Fruit fly (Drosophila melanogaster) whole organism, embryonic: ENCODE data around the gene dbe.
A peak's percentile ranks its signal among the peaks of the same experiment; 100 is the strongest.

Source experiments
- Atf6 ChIP-seq: fragments of 200-800 bp; sonication (Bioruptor generic); IDR thresholded peaks from 2 replicates; pipeline ENCODE4 v1.3.6; 2022; ENCODE audit warnings: missing biosample characterization, missing genetic modification characterization
- CG10959 ChIP-seq: fragments of 200-800 bp; sonication (Bioruptor generic); IDR thresholded peaks from 2 replicates; pipeline ENCODE4 v1.3.6; 2022; ENCODE audit warnings: missing biosample characterization, missing genetic modification characterization
- CG11695 ChIP-seq: fragments of 200-800 bp; sonication (Bioruptor generic); IDR thresholded peaks from 3 replicates; pipeline ENCODE4 v1.3.6; 2022; ENCODE audit warnings: missing biosample characterization, missing genetic modification characterization
- CG12071 ChIP-seq: fragments of 200-800 bp; sonication (Bioruptor generic); optimal IDR thresholded peaks from 3 replicates; lab custom pipeline; 2018; ENCODE audit warnings: missing biosample characterization, mild to moderate bottlenecking, missing genetic modification characterization
- CG12769 ChIP-seq: fragments of 200-800 bp; sonication (Bioruptor generic); optimal IDR thresholded peaks from 2 replicates; lab custom pipeline; 2019; ENCODE audit warnings: missing biosample characterization, mild to moderate bottlenecking, missing genetic modification characterization, moderate library complexity
- CG15269 ChIP-seq: fragments of 200-800 bp; sonication (Bioruptor generic); optimal IDR thresholded peaks from 2 replicates; lab custom pipeline; 2018; ENCODE audit warnings: missing biosample characterization, mild to moderate bottlenecking, missing genetic modification characterization, moderate library complexity
- CG17328 ChIP-seq: fragments of 200-800 bp; sonication (Bioruptor generic); IDR thresholded peaks from 2 replicates; pipeline ENCODE4 v1.3.6; 2022; ENCODE audit warnings: missing biosample characterization, missing genetic modification characterization
- CG18011 ChIP-seq: fragments of 200-800 bp; sonication (Bioruptor generic); optimal IDR thresholded peaks from 2 replicates; lab custom pipeline; 2017; ENCODE audit warnings: missing biosample characterization, missing genetic modification characterization, mild to moderate bottlenecking, moderate library complexity, missing genotype
- CG18262 ChIP-seq: fragments of 200-800 bp; optimal IDR thresholded peaks from 3 replicates; lab custom pipeline; 2019; ENCODE audit warnings: missing biosample characterization, mild to moderate bottlenecking, missing genetic modification characterization, moderate library complexity
- CG30020 ChIP-seq: fragments of 200-800 bp; optimal IDR thresholded peaks from 2 replicates; lab custom pipeline; 2019; ENCODE audit warnings: missing biosample characterization, mild to moderate bottlenecking, missing genetic modification characterization, moderate library complexity
- CG3065 ChIP-seq: fragments of 200-800 bp; sonication (Bioruptor generic); optimal IDR thresholded peaks from 2 replicates; lab custom pipeline; 2016; ENCODE audit warnings: missing biosample characterization, missing genetic modification characterization
- CG33213 ChIP-seq: fragments of 200-800 bp; sonication (Bioruptor generic); optimal IDR thresholded peaks from 3 replicates; lab custom pipeline; 2016; ENCODE audit warnings: missing biosample characterization, missing genetic modification characterization
- CG3407 ChIP-seq: fragments of 200-800 bp; sonication (Bioruptor generic); optimal IDR thresholded peaks from 2 replicates; lab custom pipeline; 2018; ENCODE audit warnings: missing biosample characterization, mild to moderate bottlenecking, missing genetic modification characterization
- CG3726 ChIP-seq: fragments of 200-800 bp; sonication (Bioruptor generic); IDR thresholded peaks from 3 replicates; pipeline ENCODE4, ENCODE4 v1.3.6; 2022; ENCODE audit warnings: missing biosample characterization, missing genetic modification characterization
- CG4424 ChIP-seq: fragments of 200-800 bp; sonication (Bioruptor generic); optimal IDR thresholded peaks from 3 replicates; lab custom pipeline; 2016; ENCODE audit warnings: missing biosample characterization, missing genetic modification characterization
- CG6272 ChIP-seq: fragments of 200-800 bp; sonication (Bioruptor generic); IDR thresholded peaks from 2 replicates; pipeline ENCODE4 v1.3.6; 2022; ENCODE audit warnings: missing biosample characterization, missing genetic modification characterization
- CG6654 ChIP-seq: fragments of 200-800 bp; sonication (Bioruptor generic); optimal IDR thresholded peaks from 2 replicates; lab custom pipeline; 2017; ENCODE audit warnings: missing biosample characterization, mild to moderate bottlenecking, missing genetic modification characterization
- CG6765 ChIP-seq: fragments of 200-800 bp; sonication (Bioruptor generic); optimal IDR thresholded peaks from 3 replicates; lab custom pipeline; 2017; ENCODE audit warnings: missing biosample characterization, mild to moderate bottlenecking, missing genetic modification characterization
- CG7928 ChIP-seq: fragments of 200-800 bp; sonication (Bioruptor generic); optimal IDR thresholded peaks from 2 replicates; lab custom pipeline; 2017; ENCODE audit warnings: missing biosample characterization, mild to moderate bottlenecking, missing genetic modification characterization
- CG9727 ChIP-seq: fragments of 200-800 bp; sonication (Bioruptor generic); optimal IDR thresholded peaks from 3 replicates; lab custom pipeline; 2017; ENCODE audit warnings: missing biosample characterization, mild to moderate bottlenecking, missing genetic modification characterization
- Elba2 ChIP-seq: fragments of 200-800 bp; sonication (Bioruptor generic); optimal IDR thresholded peaks from 3 replicates; lab custom pipeline; 2016; ENCODE audit warnings: missing biosample characterization, missing genetic modification characterization
- Hmr ChIP-seq: fragments of 200-800 bp; sonication (Bioruptor generic); optimal IDR thresholded peaks from 3 replicates; lab custom pipeline; 2017; ENCODE audit warnings: mild to moderate bottlenecking, missing biosample characterization, missing genetic modification reagents, missing genetic modification characterization
- Hmx ChIP-seq: fragments of 200-800 bp; sonication (Bioruptor generic); optimal IDR thresholded peaks from 2 replicates; lab custom pipeline; 2016; ENCODE audit warnings: missing biosample characterization, missing genetic modification characterization
- Lpt ChIP-seq: fragments of >200 bp; optimal IDR thresholded peaks from 2 replicates; lab custom pipeline; 2018; ENCODE audit warnings: missing biosample characterization, missing genetic modification characterization
- NC2α ChIP-seq: fragments of 200-800 bp; sonication (Bioruptor generic); optimal IDR thresholded peaks from 2 replicates; lab custom pipeline; 2016; ENCODE audit warnings: missing biosample characterization, missing genetic modification characterization
- Opbp ChIP-seq: fragments of 200-800 bp; sonication (Bioruptor generic); IDR thresholded peaks from 3 replicates; pipeline ENCODE4 v1.3.6; 2022; ENCODE audit warnings: missing biosample characterization, missing genetic modification characterization; ENCODE audit not compliant: partially characterized antibody
- Scr ChIP-seq: fragments of 200-800 bp; sonication (Bioruptor generic); IDR thresholded peaks from 2 replicates; pipeline ENCODE4 v1.3.6; 2022; ENCODE audit warnings: missing biosample characterization, missing genetic modification characterization; ENCODE audit not compliant: partially characterized antibody
- Sox102F ChIP-seq: fragments of 200-800 bp; sonication (Bioruptor generic); optimal IDR thresholded peaks from 2 replicates; lab custom pipeline; 2018; ENCODE audit warnings: missing biosample characterization, mild to moderate bottlenecking, missing genetic modification characterization, moderate library complexity
- Trl ChIP-seq, 3 experiments: fragments of >200 bp in 2 of 3; fragments of 200-800 bp in 1 of 3; sonication (Bioruptor generic) in 1 of 3; optimal IDR thresholded peaks; 2 replicates in 1 of 3; 3 replicates in 2 of 3; lab custom pipeline; 2016 to 2017; ENCODE audit warnings: missing biosample characterization in 1 of 3, missing genetic modification characterization in 1 of 3
- Xrp1 ChIP-seq: fragments of 200-800 bp; sonication (Bioruptor generic); IDR thresholded peaks from 2 replicates; pipeline ENCODE4 v1.3.6; 2022; ENCODE audit warnings: missing biosample characterization, missing genetic modification characterization
- al ChIP-seq: fragments of 200-800 bp; sonication (Bioruptor generic); IDR thresholded peaks from 2 replicates; pipeline ENCODE4 v1.3.6; 2022; ENCODE audit warnings: missing biosample characterization, missing genetic modification characterization
- ash1 ChIP-seq: fragments of 200-800 bp; sonication (Bioruptor generic); optimal IDR thresholded peaks from 2 replicates; lab custom pipeline; 2018; ENCODE audit warnings: missing biosample characterization, mild to moderate bottlenecking, missing genetic modification characterization
- ato ChIP-seq: fragments of 200-800 bp; sonication (Bioruptor generic); IDR thresholded peaks from 2 replicates; pipeline ENCODE4 v1.3.6; 2022; ENCODE audit warnings: missing biosample characterization, missing genetic modification characterization; ENCODE audit not compliant: partially characterized antibody
- cad ChIP-seq: fragments of >200 bp; optimal IDR thresholded peaks from 2 replicates; lab custom pipeline; 2017; ENCODE audit warnings: missing biosample characterization, missing genetic modification characterization
- ci ChIP-seq: fragments of 200-800 bp; sonication (Bioruptor generic); IDR thresholded peaks from 3 replicates; pipeline ENCODE4 v1.3.6; 2022; ENCODE audit warnings: missing biosample characterization, missing genetic modification characterization
- crc ChIP-seq: fragments of 200-800 bp; sonication (Bioruptor generic); optimal IDR thresholded peaks from 2 replicates; lab custom pipeline; 2016; ENCODE audit warnings: missing biosample characterization, missing genetic modification characterization
- crp ChIP-seq, 2 experiments: fragments of 200-800 bp; sonication (Bioruptor generic); optimal IDR thresholded peaks; 2 replicates in 1 of 2; 3 replicates in 1 of 2; lab custom pipeline; 2017; ENCODE audit warnings: missing biosample characterization in 2 of 2, missing genetic modification characterization in 2 of 2, mild to moderate bottlenecking in 1 of 2, moderate library complexity in 1 of 2
- fru ChIP-seq: fragments of >200 bp; optimal IDR thresholded peaks from 2 replicates; lab custom pipeline; 2017
- grau ChIP-seq: fragments of 200-800 bp; optimal IDR thresholded peaks from 3 replicates; lab custom pipeline; 2019; ENCODE audit warnings: missing biosample characterization, mild to moderate bottlenecking, missing genetic modification characterization, moderate library complexity
- lab ChIP-seq: fragments of 200-800 bp; sonication (Bioruptor generic); optimal IDR thresholded peaks from 3 replicates; lab custom pipeline; 2017; ENCODE audit warnings: missing biosample characterization, missing genetic modification characterization, mild to moderate bottlenecking, moderate library complexity, missing genetic modification reagents
- lilli ChIP-seq: fragments of 200-800 bp; sonication (Bioruptor generic); optimal IDR thresholded peaks from 3 replicates; lab custom pipeline; 2016; ENCODE audit warnings: missing biosample characterization, missing genetic modification characterization
- nerfin-1 ChIP-seq: fragments of 200-800 bp; sonication (Bioruptor generic); optimal IDR thresholded peaks from 3 replicates; lab custom pipeline; 2019; ENCODE audit warnings: missing biosample characterization, mild to moderate bottlenecking, missing genetic modification characterization, moderate library complexity
- nom ChIP-seq: fragments of 200-800 bp; sonication (Bioruptor generic); optimal IDR thresholded peaks from 2 replicates; lab custom pipeline; 2017; ENCODE audit warnings: missing biosample characterization, missing genetic modification characterization, mild to moderate bottlenecking, moderate library complexity, missing genetic modification reagents
- pzg ChIP-seq: fragments of 200-800 bp; sonication (Bioruptor generic); optimal IDR thresholded peaks from 3 replicates; lab custom pipeline; 2018; ENCODE audit warnings: missing biosample characterization, mild to moderate bottlenecking, missing genetic modification characterization, moderate library complexity
- row ChIP-seq: fragments of 200-800 bp; sonication (Bioruptor generic); IDR thresholded peaks from 3 replicates; pipeline ENCODE4 v1.3.6; 2022; ENCODE audit warnings: missing biosample characterization, missing genetic modification characterization
- run ChIP-seq: fragments of 200-800 bp; sonication (Bioruptor generic); optimal IDR thresholded peaks from 3 replicates; lab custom pipeline; 2018; ENCODE audit warnings: missing biosample characterization, mild to moderate bottlenecking, missing genetic modification characterization
- salm ChIP-seq: fragments of 200-800 bp; sonication (Bioruptor generic); optimal IDR thresholded peaks from 2 replicates; lab custom pipeline; 2018; ENCODE audit warnings: missing biosample characterization, mild to moderate bottlenecking, missing genetic modification characterization
- sens ChIP-seq: fragments of 200-800 bp; sonication (Bioruptor generic); peaks from one replicate; lab custom pipeline; 2016; ENCODE audit warnings: missing biosample characterization, missing genetic modification characterization
- slp2 ChIP-seq: fragments of 200-800 bp; sonication (Bioruptor generic); optimal IDR thresholded peaks from 2 replicates; lab custom pipeline; 2016; ENCODE audit warnings: missing biosample characterization, missing genetic modification characterization
- ttk ChIP-seq: fragments of 200-800 bp; sonication (Bioruptor generic); IDR thresholded peaks from 2 replicates; pipeline ENCODE4 v2.1.2; 2022; ENCODE audit warnings: missing biosample characterization, missing genetic modification characterization
- unpg ChIP-seq: fragments of 200-800 bp; sonication (Bioruptor generic); optimal IDR thresholded peaks from 3 replicates; lab custom pipeline; 2018; ENCODE audit warnings: missing biosample characterization, mild to moderate bottlenecking, missing genetic modification characterization, moderate library complexity
- zfh1 ChIP-seq: fragments of 200-800 bp; sonication (Bioruptor generic); IDR thresholded peaks from 3 replicates; pipeline ENCODE4 v1.3.6; 2022; ENCODE audit warnings: missing biosample characterization, missing genetic modification characterization

dbe gene

DNA sequence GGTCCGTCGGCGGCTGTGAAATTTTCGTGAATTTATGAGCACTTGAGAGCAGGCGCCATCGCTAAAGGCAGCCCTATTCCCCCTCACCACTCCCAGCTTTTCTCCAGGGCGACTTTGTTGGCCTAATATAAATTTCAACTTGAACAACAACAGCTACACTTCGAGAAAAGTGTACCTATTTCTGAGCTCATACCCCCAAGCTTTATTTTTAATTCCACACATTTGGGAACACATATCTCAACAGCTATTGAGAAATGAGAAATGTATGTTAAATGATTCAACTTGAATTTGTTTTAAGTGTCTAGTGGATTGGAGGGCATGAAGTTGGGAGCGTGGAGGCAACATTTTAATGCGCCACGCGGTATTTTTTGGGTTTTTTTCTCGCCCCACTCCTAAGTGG, 17.1 kb upstream of the dbe start (continued):
- TF ChIP-seq run (tag; lab: Kevin White, UChicago) (no peak), CG17328 (no peak), Atf6 (GFP tag; lab: Robert Waterston, UW) (peak; percentile 37; the same call in 1 of the 2 replicates), cad (GFP tag; lab: Kevin White, UChicago) (no peak), sens (GFP tag; lab: Kevin White, UChicago) (peak; percentile 55), CG7928 (GFP tag; lab: Kevin White, UChicago) (no peak), NC2α (GFP tag; lab: Kevin White, UChicago) (no peak), ash1 (GFP tag; lab: Kevin White, UChicago) (no peak), CG11695 (GFP tag; lab: Robert Waterston, UW) (no peak), lilli (peak; percentile 17), CG4424 (GFP tag; lab: Kevin White, UChicago) (no peak), salm (tag; lab: Kevin White, UChicago) (no peak), Hmx (GFP tag; lab: Kevin White, UChicago) (no peak), CG18011 (GFP tag; lab: Kevin White, UChicago) (no peak), fru (lab: Kevin White, UChicago) (no peak), al (no peak), CG30020 (tag; lab: Kevin White, UChicago) (no peak), Scr (GFP tag; lab: Robert Waterston, UW) (no peak), Hmr (GFP tag; lab: Kevin White, UChicago) (peak; percentile 55), crc (GFP tag; lab: Kevin White, UChicago) (no peak), zfh1 (GFP tag; lab: Robert Waterston, UW) (0 out of 3 replicates have a peak, but pooled peaks have one; percentile 32), Opbp (GFP tag; lab: Robert Waterston, UW) (no peak), CG3726 (GFP tag; lab: Robert Waterston, UW) (no peak), CG10959 (GFP tag; lab: Robert Waterston, UW) (no peak), Trl (optimal IDR thresholded peaks at IDR 0.05; lab: Kevin White, UChicago) (no peak), Trl (GFP tag; optimal IDR thresholded peaks at IDR 0.05; lab: Kevin White, UChicago) (no peak), Elba2 (no peak), CG9727 (GFP tag; lab: Kevin White, UChicago) (no peak), CG12071 (GFP tag; lab: Kevin White, UChicago) (peak; percentile 11), crp (GFP tag; optimal IDR thresholded peaks at IDR 0.05; lab: Kevin White, UChicago) (no peak), Sox102F (GFP tag; lab: Kevin White, UChicago) (peak; percentile 42), nerfin-1 (tag; lab: Kevin White, UChicago) (no peak), CG12769 (tag; lab: Kevin White, UChicago) (no peak), ci (GFP tag; lab: Robert Waterston, UW) (no peak), Xrp1 (GFP tag; lab: Robert Waterston, UW) (no peak), CG33213 (GFP tag; lab: Kevin White, UChicago) (no peak), CG18262 (no peak), ato (GFP tag; lab: Robert Waterston, UW) (no peak), pzg (GFP tag; lab: Kevin White, UChicago) (no peak), unpg (GFP tag; lab: Kevin White, UChicago) (no peak), CG6272 (GFP tag; lab: Robert Waterston, UW) (no peak), CG3407 (GFP tag; lab: Kevin White, UChicago) (no peak), grau (peak; percentile 11), CG3065 (no peak), ttk (GFP tag; lab: Robert Waterston, UW) (no peak), slp2 (GFP tag; lab: Kevin White, UChicago) (no peak), CG6765 (no peak), nom (GFP tag; lab: Kevin White, UChicago) (no peak), row (GFP tag; lab: Robert Waterston, UW) (peak; percentile 54; the same call in 2 of the 3 replicates), lab (GFP tag; lab: Kevin White, UChicago) (peak; percentile 59), Lpt (GFP tag; lab: Kevin White, UChicago) (no peak), CG15269 (tag; lab: Kevin White, UChicago) (no peak), CG6654 (GFP tag; lab: Kevin White, UChicago) (no peak)
